Worm (Caenorhabditis elegans): ENCODE measurements around the gene wrt-6.

Gene wrt-6

DNA sequence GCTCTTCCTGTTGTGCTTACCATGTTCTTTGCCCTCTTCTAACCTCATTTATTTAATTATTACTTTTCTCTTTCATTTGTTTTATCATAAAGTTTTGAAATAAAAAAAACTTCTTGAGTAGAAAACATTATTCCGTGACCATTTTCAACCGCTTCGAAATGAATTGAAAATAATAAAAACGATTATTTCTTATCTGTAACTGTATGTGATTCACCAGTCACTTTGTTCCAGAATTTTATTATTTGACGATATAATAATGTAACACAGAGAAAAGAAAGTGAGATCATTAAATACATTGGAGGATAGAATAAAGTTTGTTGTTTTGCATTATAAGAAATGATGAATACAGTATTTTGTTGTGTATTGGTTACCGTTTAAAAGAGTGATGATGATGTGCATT is 25.0 kb downstream of the wrt-6 start:
- TF ChIP-seq aly-1 (tag; optimal IDR thresholded peaks at IDR 0.05) (no peak), ama-1 (optimal IDR thresholded peaks at IDR 0.05) (no peak), scrt-1 (GFP tag; IDR thresholded peaks at IDR 0.05) (no peak), tra-4 (tag; optimal IDR thresholded peaks at IDR 0.05) (no peak), hmbx-1 (tag; optimal IDR thresholded peaks at IDR 0.05) (no peak), ceh-36 (tag; optimal IDR thresholded peaks at IDR 0.05) (no peak), hnd-1 (tag; optimal IDR thresholded peaks at IDR 0.05) (no peak), sea-1 (GFP tag; conservative IDR thresholded peaks at IDR 0.05) (no peak), hmg-4 (GFP tag; optimal IDR thresholded peaks at IDR 0.05) (no peak), flt-1 (GFP tag; IDR thresholded peaks at IDR 0.05) (no peak), B0310.2 (tag; optimal IDR thresholded peaks at IDR 0.05) (no peak)

DNA sequence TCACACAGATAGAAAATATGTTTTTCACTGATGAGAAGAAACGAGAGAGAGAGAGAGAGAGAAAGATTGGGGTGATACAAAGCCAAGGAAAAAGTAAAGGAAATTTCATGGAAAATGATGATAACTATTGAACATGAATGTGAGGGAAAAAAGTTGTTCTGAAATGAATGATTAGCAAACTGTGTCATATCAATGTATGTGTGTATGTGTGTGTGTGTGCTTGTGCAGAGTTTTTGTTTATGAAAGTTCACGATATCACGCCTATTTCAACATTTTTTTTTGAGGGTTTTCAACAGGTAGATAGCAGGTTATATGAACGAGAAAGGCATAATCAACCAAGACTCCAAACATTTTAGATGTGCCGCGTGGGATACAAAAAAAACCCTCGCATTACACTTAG is 26.5 kb downstream of the wrt-6 start:
- TF ChIP-seq hmbx-1 (tag; optimal IDR thresholded peaks at IDR 0.05) (no peak), aly-1 (tag; optimal IDR thresholded peaks at IDR 0.05) (no peak), tbx-37 (GFP tag; conservative IDR thresholded peaks at IDR 0.05) (no peak), hmg-4 (GFP tag; optimal IDR thresholded peaks at IDR 0.05) (no peak), ama-1 (optimal IDR thresholded peaks at IDR 0.05) (no peak)

- TF ChIP-seq sea-1 (GFP tag; conservative IDR thresholded peaks at IDR 0.05) (no peak), ets-7 (tag; optimal IDR thresholded peaks at IDR 0.05) (no peak), pes-1 (GFP tag; IDR thresholded peaks at IDR 0.05) (no peak), tra-4 (tag; optimal IDR thresholded peaks at IDR 0.05) (no peak), hmbx-1 (tag; optimal IDR thresholded peaks at IDR 0.05) (no peak), ama-1 (optimal IDR thresholded peaks at IDR 0.05) (no peak), tbx-11 (GFP tag; IDR thresholded peaks at IDR 0.05) (no peak), hmg-4 (GFP tag; optimal IDR thresholded peaks at IDR 0.05) (no peak), hnd-1 (tag; optimal IDR thresholded peaks at IDR 0.05) (no peak)
Observed at ce11 chrX:3507214-3507613, 27.2 kb downstream of the wrt-6 start.

ce11 chrX:3508906-3509305 is 28.9 kb downstream of the wrt-6 start, which contains the start of gene sox-4:
Gene sox-4, minus strand, starts transcription at chrX:3509006.
- TF ChIP-seq hmg-4 (GFP tag; optimal IDR thresholded peaks at IDR 0.05), result no peak
- TF ChIP-seq ama-1 (optimal IDR thresholded peaks at IDR 0.05), result no peak
- TF ChIP-seq pes-1 (GFP tag; IDR thresholded peaks at IDR 0.05), result no peak

- TF ChIP-seq ets-7 (tag; optimal IDR thresholded peaks at IDR 0.05), result no peak
- TF ChIP-seq F13C5.2 (tag; optimal IDR thresholded peaks at IDR 0.05), result no peak
- no peak for TF ChIP-seq tra-4 (tag; optimal IDR thresholded peaks at IDR 0.05)
- no peak for TF ChIP-seq ama-1 (optimal IDR thresholded peaks at IDR 0.05)
- TF ChIP-seq hmbx-1 (tag; optimal IDR thresholded peaks at IDR 0.05), result no peak
- TF ChIP-seq hmg-4 (GFP tag; optimal IDR thresholded peaks at IDR 0.05), result no peak
- no peak for TF ChIP-seq aly-1 (tag; optimal IDR thresholded peaks at IDR 0.05)
- TF ChIP-seq ceh-36 (tag; optimal IDR thresholded peaks at IDR 0.05), result no peak
- TF ChIP-seq tbx-37 (GFP tag; conservative IDR thresholded peaks at IDR 0.05), result no peak
- TF ChIP-seq scrt-1 (GFP tag; IDR thresholded peaks at IDR 0.05), result no peak
- no peak for TF ChIP-seq sea-1 (GFP tag; conservative IDR thresholded peaks at IDR 0.05)
- TF ChIP-seq hnd-1 (tag; optimal IDR thresholded peaks at IDR 0.05), result no peak
- no peak for TF ChIP-seq flt-1 (GFP tag; IDR thresholded peaks at IDR 0.05)
- TF ChIP-seq pes-1 (GFP tag; IDR thresholded peaks at IDR 0.05), result no peak
- no peak for TF ChIP-seq ceh-13 (GFP tag; optimal IDR thresholded peaks at IDR 0.05)
- no peak for TF ChIP-seq tbx-11 (GFP tag; IDR thresholded peaks at IDR 0.05)
- TF ChIP-seq B0310.2 (tag; optimal IDR thresholded peaks at IDR 0.05), result no peak
Observed at ce11 chrX:3513715-3514114, 33.7 kb downstream of the wrt-6 start.

ce11 chrX:3517141-3517540 is 37.1 kb downstream of the wrt-6 start:
- no peak for TF ChIP-seq sea-1 (GFP tag; conservative IDR thresholded peaks at IDR 0.05)
- no peak for TF ChIP-seq F13C5.2 (tag; optimal IDR thresholded peaks at IDR 0.05)

DNA sequence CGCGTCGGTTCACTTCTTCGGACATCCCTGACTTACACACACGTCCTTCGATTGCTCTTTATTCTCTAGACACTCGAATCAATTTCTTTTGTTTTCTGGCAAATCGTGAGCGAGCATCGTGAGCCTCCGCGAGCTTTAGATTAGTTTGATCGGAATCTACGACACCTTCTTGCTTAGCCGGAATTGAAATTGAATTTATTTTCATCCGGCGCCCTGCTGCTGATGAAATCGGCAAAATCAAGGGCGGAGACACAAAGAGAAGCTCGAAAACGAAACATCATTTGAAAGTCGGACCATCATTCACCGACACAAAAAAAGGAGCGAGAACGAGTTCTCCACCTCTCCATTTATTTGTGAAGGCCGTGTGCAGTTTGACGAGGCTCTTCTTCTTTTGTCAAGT is 38.4 kb downstream of the wrt-6 start, which contains the start of gene npr-16:
Gene npr-16, plus strand, starts transcription at position 301 of the 400 bp plus-strand sequence.
- no peak for TF ChIP-seq sea-1 (GFP tag; conservative IDR thresholded peaks at IDR 0.05)
- no peak for TF ChIP-seq ama-1 (optimal IDR thresholded peaks at IDR 0.05)
- no peak for TF ChIP-seq hnd-1 (tag; optimal IDR thresholded peaks at IDR 0.05)
- no peak for TF ChIP-seq tra-4 (tag; optimal IDR thresholded peaks at IDR 0.05)
- TF ChIP-seq aly-1 (tag; optimal IDR thresholded peaks at IDR 0.05), result no peak
- no peak for TF ChIP-seq scrt-1 (GFP tag; IDR thresholded peaks at IDR 0.05)
- no peak for TF ChIP-seq hmbx-1 (tag; optimal IDR thresholded peaks at IDR 0.05)
- no peak for TF ChIP-seq ets-7 (tag; optimal IDR thresholded peaks at IDR 0.05)
- no peak for TF ChIP-seq B0310.2 (tag; optimal IDR thresholded peaks at IDR 0.05)
- no peak for TF ChIP-seq tbx-11 (GFP tag; IDR thresholded peaks at IDR 0.05)
- TF ChIP-seq tbx-37 (GFP tag; conservative IDR thresholded peaks at IDR 0.05), result no peak
- TF ChIP-seq ceh-13 (GFP tag; optimal IDR thresholded peaks at IDR 0.05), result no peak

DNA sequence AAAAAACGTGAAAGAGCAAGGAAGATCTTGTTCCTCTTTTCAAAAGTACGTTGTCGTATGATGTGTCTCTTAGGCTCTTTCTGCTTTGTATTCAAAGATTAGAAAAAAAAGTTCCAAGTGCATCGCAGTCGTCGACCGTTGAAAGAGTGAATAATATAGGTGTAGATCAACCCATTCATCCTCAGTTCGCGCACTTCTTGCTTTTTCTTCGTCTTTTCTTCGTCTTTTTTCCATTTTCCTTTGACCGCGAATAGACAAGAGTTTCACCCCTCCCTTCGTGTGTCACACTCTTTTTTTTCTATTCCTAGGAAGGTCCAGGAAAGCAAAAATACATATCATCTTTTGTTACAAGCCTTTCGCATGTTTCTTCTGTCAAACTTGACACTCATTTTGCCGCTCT is 46.7 kb downstream of the wrt-6 start:
- TF ChIP-seq pes-1 (GFP tag; IDR thresholded peaks at IDR 0.05) (no peak), B0310.2 (tag; optimal IDR thresholded peaks at IDR 0.05) (no peak), tra-4 (tag; optimal IDR thresholded peaks at IDR 0.05) (no peak), flt-1 (GFP tag; IDR thresholded peaks at IDR 0.05) (no peak), F13C5.2 (tag; optimal IDR thresholded peaks at IDR 0.05) (no peak), hnd-1 (tag; optimal IDR thresholded peaks at IDR 0.05) (no peak), ets-7 (tag; optimal IDR thresholded peaks at IDR 0.05) (no peak)

DNA sequence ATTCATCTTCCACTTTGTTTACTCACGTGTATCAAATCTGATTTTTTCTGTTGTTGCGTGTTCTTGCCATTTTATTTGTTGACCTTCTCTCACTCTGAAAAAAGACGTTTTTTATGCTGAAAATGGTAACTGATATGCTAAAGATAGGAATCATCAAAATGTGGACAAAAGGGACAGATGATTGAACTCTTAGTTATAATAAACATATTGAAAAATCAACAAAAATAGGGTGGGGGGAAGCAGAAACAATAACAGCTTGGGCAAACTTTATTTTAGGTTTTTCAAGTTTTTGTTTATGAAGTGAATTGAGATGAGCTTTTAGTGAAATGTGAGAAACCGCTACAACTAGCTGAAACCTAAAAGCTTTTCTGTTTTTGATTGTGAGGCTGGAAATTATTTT is 52.9 kb downstream of the wrt-6 start, which contains the start of gene F56B6.6:
Gene F56B6.6, minus strand, starts transcription at position 101 of the 400 bp plus-strand sequence.
- TF ChIP-seq B0310.2 (tag; optimal IDR thresholded peaks at IDR 0.05), result no peak
- TF ChIP-seq tbx-11 (GFP tag; IDR thresholded peaks at IDR 0.05), result no peak
- no peak for TF ChIP-seq tra-4 (tag; optimal IDR thresholded peaks at IDR 0.05)
- no peak for TF ChIP-seq pes-1 (GFP tag; IDR thresholded peaks at IDR 0.05)
- TF ChIP-seq hmbx-1 (tag; optimal IDR thresholded peaks at IDR 0.05), result no peak
- no peak for TF ChIP-seq ets-7 (tag; optimal IDR thresholded peaks at IDR 0.05)
- TF ChIP-seq aly-1 (tag; optimal IDR thresholded peaks at IDR 0.05), result no peak
- TF ChIP-seq flt-1 (GFP tag; IDR thresholded peaks at IDR 0.05), result no peak
- no peak for TF ChIP-seq F13C5.2 (tag; optimal IDR thresholded peaks at IDR 0.05)
- TF ChIP-seq sea-1 (GFP tag; conservative IDR thresholded peaks at IDR 0.05), result no peak
- TF ChIP-seq ceh-13 (GFP tag; optimal IDR thresholded peaks at IDR 0.05), result no peak
- TF ChIP-seq hnd-1 (tag; optimal IDR thresholded peaks at IDR 0.05), result no peak
- TF ChIP-seq scrt-1 (GFP tag; IDR thresholded peaks at IDR 0.05), result no peak
- TF ChIP-seq ceh-36 (tag; optimal IDR thresholded peaks at IDR 0.05), result no peak
- TF ChIP-seq hmg-4 (GFP tag; optimal IDR thresholded peaks at IDR 0.05), result no peak
